Worm (Caenorhabditis elegans) whole organism, L3 larva: ENCODE data around the gene sre-16.

Experiments
- R02D3.7 ChIP-seq: fragments of 150-350 bp; optimal IDR thresholded peaks from 2 replicates; lab custom pipeline; 2014; ENCODE audit warnings: missing biosample characterization, missing genetic modification characterization
- ZK546.5 ChIP-seq: sonication (generic microtip); optimal IDR thresholded peaks from 2 replicates; lab custom pipeline; 2017; ENCODE audit warnings: missing biosample characterization, missing genetic modification characterization
- ama-1 ChIP-seq: fragments of 150-350 bp; optimal IDR thresholded peaks from 2 replicates; lab custom pipeline; 2018
- ceh-16 ChIP-seq: sonication (generic microtip); optimal IDR thresholded peaks from 2 replicates; lab custom pipeline; 2017; ENCODE audit warnings: missing biosample characterization, missing genetic modification characterization
- ceh-28 ChIP-seq: fragments of 150-350 bp; optimal IDR thresholded peaks from 2 replicates; lab custom pipeline; 2014; ENCODE audit warnings: missing biosample characterization, missing genetic modification reagents, missing genetic modification characterization
- ceh-82 ChIP-seq: fragments of 150-350 bp; optimal IDR thresholded peaks from 2 replicates; lab custom pipeline; 2014; ENCODE audit warnings: missing biosample characterization, missing genetic modification characterization
- egl-5 ChIP-seq: fragments of 150-350 bp; optimal IDR thresholded peaks from 2 replicates; lab custom pipeline; 2017; ENCODE audit warnings: missing biosample characterization, missing genetic modification reagents, missing genetic modification characterization, inconsistent platforms
- elt-1 ChIP-seq: fragments of 150-350 bp; optimal IDR thresholded peaks from 2 replicates; lab custom pipeline; 2014; ENCODE audit warnings: missing biosample characterization, missing genetic modification characterization
- elt-2 ChIP-seq: sonication (generic microtip); optimal IDR thresholded peaks from 2 replicates; lab custom pipeline; 2016; ENCODE audit warnings: missing genetic modification reagents, mild to moderate bottlenecking, missing genetic modification characterization, missing compliant biosample characterization
- elt-3 ChIP-seq, 3 experiments: fragments of 150-350 bp in 1 of 3; sonication (generic microtip) in 2 of 3; optimal IDR thresholded peaks; 2 replicates in 2 of 3; 4 replicates in 1 of 3; lab custom pipeline; 2014 to 2017; ENCODE audit warnings: missing biosample characterization in 3 of 3, missing genetic modification characterization in 3 of 3
- eor-1 ChIP-seq, 2 experiments: fragments of 150-350 bp; optimal IDR thresholded peaks; 2 replicates each; lab custom pipeline; 2014 to 2018; ENCODE audit warnings: missing biosample characterization in 2 of 2, missing genetic modification characterization in 2 of 2
- fkh-10 ChIP-seq: sonication (generic microtip); optimal IDR thresholded peaks from 2 replicates; lab custom pipeline; 2017; ENCODE audit warnings: missing biosample characterization, missing genetic modification reagents, missing genetic modification characterization
- fos-1 ChIP-seq: fragments of 150-350 bp; optimal IDR thresholded peaks from 2 replicates; lab custom pipeline; 2014; ENCODE audit warnings: missing biosample characterization, missing genetic modification characterization
- hmg-11 ChIP-seq: sonication (generic microtip); optimal IDR thresholded peaks from 2 replicates; lab custom pipeline; 2016; ENCODE audit warnings: missing genetic modification characterization, missing compliant biosample characterization
- jun-1 ChIP-seq: fragments of 150-350 bp; optimal IDR thresholded peaks from 2 replicates; lab custom pipeline; 2014; ENCODE audit warnings: missing biosample characterization, missing genetic modification reagents, missing genetic modification characterization
- lin-15B ChIP-seq: fragments of 150-350 bp; optimal IDR thresholded peaks from 2 replicates; lab custom pipeline; 2014; ENCODE audit warnings: missing biosample characterization, missing genetic modification characterization
- mdl-1 ChIP-seq: fragments of 150-350 bp; optimal IDR thresholded peaks from 2 replicates; lab custom pipeline; 2014; ENCODE audit warnings: missing biosample characterization, missing genetic modification characterization
- nfya-1 ChIP-seq: sonication (generic microtip); optimal IDR thresholded peaks from 2 replicates; lab custom pipeline; 2017; ENCODE audit warnings: missing genetic modification characterization, mild to moderate bottlenecking, missing compliant biosample characterization, antibody characterized with exemption, moderate library complexity; ENCODE audit not compliant: insufficient read depth
- nhr-11 ChIP-seq: fragments of 150-350 bp; optimal IDR thresholded peaks from 2 replicates; lab custom pipeline; 2014; ENCODE audit warnings: missing biosample characterization, missing genetic modification characterization
- nhr-23 ChIP-seq: fragments of 150-350 bp; optimal IDR thresholded peaks from 2 replicates; lab custom pipeline; 2014; ENCODE audit warnings: missing biosample characterization, missing genetic modification reagents, missing genetic modification characterization
- nhr-25 ChIP-seq: sonication (generic microtip); optimal IDR thresholded peaks from 2 replicates; lab custom pipeline; 2017; ENCODE audit warnings: missing biosample characterization, missing genetic modification characterization
- nhr-28 ChIP-seq: fragments of 150-350 bp; optimal IDR thresholded peaks from 2 replicates; lab custom pipeline; 2014; ENCODE audit warnings: missing biosample characterization, missing genetic modification characterization
- nhr-43 ChIP-seq: sonication (generic microtip); optimal IDR thresholded peaks from 2 replicates; lab custom pipeline; 2016; ENCODE audit warnings: mild to moderate bottlenecking, missing genetic modification characterization, missing compliant biosample characterization; ENCODE audit not compliant: poor library complexity, severe bottlenecking
- nhr-67 ChIP-seq: fragments of 150-350 bp; optimal IDR thresholded peaks from 2 replicates; lab custom pipeline; 2014; ENCODE audit warnings: missing biosample characterization, missing genetic modification characterization
- nhr-76 ChIP-seq: fragments of 150-350 bp; sonication (generic microtip); optimal IDR thresholded peaks from 5 replicates; lab custom pipeline; 2014; ENCODE audit warnings: missing biosample characterization, missing genetic modification characterization
- nhr-77 ChIP-seq: fragments of 150-350 bp; optimal IDR thresholded peaks from 2 replicates; lab custom pipeline; 2014; ENCODE audit warnings: missing biosample characterization, missing genetic modification characterization
- pha-4 ChIP-seq: fragments of 150-350 bp; optimal IDR thresholded peaks from 2 replicates; lab custom pipeline; 2014; ENCODE audit warnings: missing biosample characterization, missing genetic modification reagents, missing genetic modification characterization
- pqm-1 ChIP-seq: fragments of 150-350 bp; optimal IDR thresholded peaks from 2 replicates; lab custom pipeline; 2017; ENCODE audit warnings: missing biosample characterization, missing genetic modification characterization, inconsistent platforms
- sea-2 ChIP-seq: fragments of 150-350 bp; sonication (generic microtip); optimal IDR thresholded peaks from 4 replicates; lab custom pipeline; 2014; ENCODE audit warnings: missing biosample characterization, missing genetic modification reagents, missing genetic modification characterization
- snpc-4 ChIP-seq: fragments of 150-350 bp; optimal IDR thresholded peaks from 2 replicates; lab custom pipeline; 2014; ENCODE audit warnings: missing biosample characterization, missing genetic modification characterization
- tbx-2 ChIP-seq: sonication (generic microtip); optimal IDR thresholded peaks from 2 replicates; lab custom pipeline; 2016; ENCODE audit warnings: mild to moderate bottlenecking, missing genetic modification characterization, missing compliant biosample characterization
- unc-39 ChIP-seq: sonication (generic microtip); optimal IDR thresholded peaks from 4 replicates; lab custom pipeline; 2017; ENCODE audit warnings: missing biosample characterization, missing genetic modification characterization
- unc-62 ChIP-seq: fragments of 150-350 bp; sonication (generic microtip); optimal IDR thresholded peaks from 4 replicates; lab custom pipeline; 2014; ENCODE audit warnings: missing biosample characterization, missing genetic modification reagents, missing genetic modification characterization
- zag-1 ChIP-seq: fragments of 150-350 bp; optimal IDR thresholded peaks from 2 replicates; lab custom pipeline; 2014; ENCODE audit warnings: missing biosample characterization, missing genetic modification characterization
- ztf-11 ChIP-seq: fragments of 150-350 bp; optimal IDR thresholded peaks from 2 replicates; lab custom pipeline; 2014; ENCODE audit warnings: missing biosample characterization, missing genetic modification characterization

Gene sre-16

DNA sequence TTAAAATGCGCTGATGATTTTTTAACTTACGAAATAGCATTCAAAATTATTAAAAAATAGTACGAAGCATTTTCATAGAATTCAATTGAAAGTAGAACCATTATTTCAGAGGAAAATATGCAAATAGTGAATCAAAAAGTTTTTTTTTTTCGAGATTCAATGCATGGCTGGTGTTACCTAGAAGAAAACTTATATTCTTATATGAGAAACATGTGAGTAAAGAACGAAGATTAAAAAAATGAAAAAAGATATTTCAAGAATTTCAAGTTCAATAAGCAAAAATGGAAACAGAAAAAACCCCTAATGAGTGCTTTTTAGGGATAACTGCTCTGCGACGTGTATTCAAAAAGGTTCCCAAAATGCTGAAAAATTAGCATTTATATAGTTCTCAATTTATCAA, at the start of gene sre-16:
TSS of gene sre-16 (minus strand) at position 101 of the 400 bp plus-strand sequence.
- TF ChIP-seq ceh-16 (tag; lab: Kevin White, UChicago): no peak
- no peak for TF ChIP-seq ceh-82
- no peak for TF ChIP-seq nhr-76 (tag; lab: Kevin White, UChicago)
- TF ChIP-seq eor-1 (tag; optimal IDR thresholded peaks at IDR 0.05; lab: Kevin White, UChicago): no peak
- no peak for TF ChIP-seq ZK546.5
- no peak for TF ChIP-seq R02D3.7 (tag; lab: Kevin White, UChicago)
- no peak for TF ChIP-seq pqm-1 (tag; lab: Kevin White, UChicago)
- no peak for TF ChIP-seq nhr-77
- no peak for TF ChIP-seq unc-39
- TF ChIP-seq ceh-28 (tag; lab: Kevin White, UChicago): no peak
- TF ChIP-seq sea-2 (GFP tag; lab: Kevin White, UChicago): no peak

DNA sequence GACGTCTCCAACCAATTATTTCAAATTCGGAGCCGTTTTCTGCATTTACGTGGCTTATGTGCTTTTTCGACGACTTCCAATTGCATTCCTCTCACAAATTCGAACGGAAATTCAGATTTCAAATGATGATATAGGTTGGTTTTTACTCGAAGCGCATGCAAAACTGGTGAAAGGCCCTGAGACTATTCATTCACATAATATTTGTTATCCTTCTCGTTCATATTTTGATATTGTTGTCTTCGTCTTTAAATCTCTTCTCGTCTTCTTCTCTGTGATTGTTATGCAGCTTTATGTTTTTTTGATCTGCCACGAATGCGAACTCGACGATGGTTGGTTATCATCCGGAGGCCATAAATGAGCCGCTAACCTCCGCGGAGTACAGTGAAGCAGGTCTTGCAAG, 47.0 kb upstream of the sre-16 start, which contains the start of gene hpo-12:
TSS of gene hpo-12 (plus strand) at position 301 of the 400 bp plus-strand sequence.
- TF ChIP-seq ama-1 (lab: Kevin White, UChicago) (no peak), tbx-2 (no peak), R02D3.7 (tag; lab: Kevin White, UChicago) (no peak), nhr-77 (no peak), nhr-11 (tag; lab: Kevin White, UChicago) (no peak), mdl-1 (tag; lab: Kevin White, UChicago) (no peak), nhr-28 (tag; lab: Kevin White, UChicago) (no peak), nhr-25 (tag; lab: Kevin White, UChicago) (no peak), egl-5 (no peak), elt-1 (no peak), ZK546.5 (no peak)
- TF ChIP-seq, all 47 proteins: peak for 0

- TF ChIP-seq tbx-2 (no peak), lin-15B (peak; percentile 33), elt-2 (peak; percentile 14), hmg-11 (tag; lab: Kevin White, UChicago) (peak; percentile 57), pha-4 (tag; lab: Kevin White, UChicago) (peak; percentile 49), eor-1 (tag; optimal IDR thresholded peaks at IDR 0.05; lab: Kevin White, UChicago) (no peak)
Observed at ce11 chrIV:12282157-12282789, 46.4 kb upstream of the sre-16 start, which contains the start of the genes C42C1.12 and C42C1.19. Gene C42C1.12 (minus strand): TSS chrIV:12282207. Gene C42C1.19 (plus strand): TSS chrIV:12282739.

DNA sequence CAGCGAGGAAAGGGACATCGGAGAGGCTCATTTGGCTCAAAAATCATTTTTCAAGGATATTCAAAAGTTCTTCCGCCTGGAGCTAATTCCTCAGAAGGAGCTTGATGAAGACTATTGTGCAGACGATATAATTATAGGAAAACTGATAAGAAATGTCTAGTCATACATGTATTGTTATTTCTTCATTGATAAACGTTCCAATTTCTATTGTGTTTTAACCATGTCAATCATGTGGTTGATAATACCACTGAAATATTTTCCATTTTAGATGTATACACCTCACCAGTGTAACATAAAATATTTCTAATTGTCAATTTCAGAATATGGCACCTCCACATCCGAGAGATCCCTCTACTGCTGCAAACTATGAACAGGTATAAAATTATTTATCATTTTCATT, 43.4 kb upstream of the sre-16 start, which contains the start of gene ltah-1.1:
TSS of gene ltah-1.1 (plus strand) at position 283 of the 400 bp plus-strand sequence.
- TF ChIP-seq unc-39 (no peak), elt-2 (peak; percentile 54), fos-1 (tag; lab: Kevin White, UChicago) (no peak), jun-1 (no peak), tbx-2 (no peak), nhr-67 (tag; lab: Kevin White, UChicago) (no peak)

- TF ChIP-seq lin-15B: peak; percentile 44
- TF ChIP-seq nfya-1: peak; percentile 35
- no peak for TF ChIP-seq ztf-11 (tag; lab: Kevin White, UChicago)
- TF ChIP-seq nhr-23: peak; percentile 1
- peak; percentile 28 for TF ChIP-seq nhr-43
- TF ChIP-seq ama-1 (lab: Kevin White, UChicago): no peak
Observed at ce11 chrIV:12278507-12278906, 42.6 kb upstream of the sre-16 start, which contains the start of the genes tag-335 and vkmt-1. Gene tag-335 (minus strand): TSS chrIV:12278594. Gene vkmt-1 (plus strand): TSS chrIV:12278725.

- TF ChIP-seq elt-3 (tag; optimal IDR thresholded peaks at IDR 0.05; lab: Kevin White, UChicago) (no peak), sea-2 (GFP tag; lab: Kevin White, UChicago) (no peak), zag-1 (tag; lab: Kevin White, UChicago) (no peak), pha-4 (tag; lab: Kevin White, UChicago) (no peak), nhr-67 (tag; lab: Kevin White, UChicago) (no peak), fkh-10 (no peak), egl-5 (no peak), elt-2 (no peak), elt-1 (no peak), ceh-82 (no peak), snpc-4 (tag; lab: Kevin White, UChicago) (no peak), nhr-43 (no peak), unc-62 (GFP tag; lab: Kevin White, UChicago) (no peak), hmg-11 (tag; lab: Kevin White, UChicago) (no peak)
Observed at ce11 chrIV:12275892-12276291, 40.0 kb upstream of the sre-16 start, which contains the start of gene vps-8. Gene vps-8 (minus strand): TSS chrIV:12275992.
